Worm (Caenorhabditis elegans) whole organism, L2 larva: ENCODE results near the gene F22E5.9.
"Not testable (repeated sequence)": the region's sequence is repeated elsewhere in the genome, so short reads cannot be mapped to it uniquely, and the experiment has no call there.

Source experiments
- R02D3.7 ChIP-seq: fragments of 150-350 bp; optimal IDR thresholded peaks from 2 replicates; lab custom pipeline; 2014; ENCODE audit warnings: missing biosample characterization, missing genetic modification characterization
- Y55F3AM.14 ChIP-seq: fragments of 200-800 bp; sonication (Bioruptor generic); optimal IDR thresholded peaks from 2 replicates; lab custom pipeline; 2018; ENCODE audit warnings: mild to moderate bottlenecking, missing genetic modification characterization, missing compliant biosample characterization
- ZK546.5 ChIP-seq: sonication (generic microtip); optimal IDR thresholded peaks from 2 replicates; lab custom pipeline; 2017; ENCODE audit warnings: missing biosample characterization, missing genetic modification characterization
- alr-1 ChIP-seq: fragments of 150-350 bp; optimal IDR thresholded peaks from 2 replicates; lab custom pipeline; 2014; ENCODE audit warnings: missing biosample characterization, missing genetic modification characterization
- aly-2 ChIP-seq: fragments of 150-350 bp; optimal IDR thresholded peaks from 2 replicates; lab custom pipeline; 2014; ENCODE audit warnings: missing biosample characterization, missing genetic modification characterization
- ama-1 ChIP-seq: fragments of 150-350 bp; optimal IDR thresholded peaks from 2 replicates; lab custom pipeline; 2018; ENCODE audit warnings: inconsistent platforms
- blmp-1 ChIP-seq: sonication (generic microtip); optimal IDR thresholded peaks from 2 replicates; lab custom pipeline; 2017; ENCODE audit warnings: missing genetic modification characterization, mild to moderate bottlenecking, missing compliant biosample characterization, antibody characterized with exemption, moderate library complexity; ENCODE audit not compliant: insufficient read depth
- ceh-16 ChIP-seq: fragments of 150-350 bp; optimal IDR thresholded peaks from 2 replicates; lab custom pipeline; 2014; ENCODE audit warnings: missing biosample characterization, missing genetic modification characterization
- crh-2 ChIP-seq: sonication (generic microtip); optimal IDR thresholded peaks from 2 replicates; lab custom pipeline; 2017; ENCODE audit warnings: missing biosample characterization, missing genetic modification characterization
- dmd-4 ChIP-seq: sonication (generic microtip); optimal IDR thresholded peaks from 2 replicates; lab custom pipeline; 2017; ENCODE audit warnings: missing biosample characterization, missing genetic modification characterization
- elt-1 ChIP-seq: fragments of 150-350 bp; optimal IDR thresholded peaks from 2 replicates; lab custom pipeline; 2014; ENCODE audit warnings: missing biosample characterization, missing genetic modification characterization
- elt-3 ChIP-seq: sonication (generic microtip); optimal IDR thresholded peaks from 2 replicates; lab custom pipeline; 2017; ENCODE audit warnings: missing biosample characterization, missing genetic modification characterization
- fos-1 ChIP-seq: fragments of 150-350 bp; optimal IDR thresholded peaks from 2 replicates; lab custom pipeline; 2014; ENCODE audit warnings: missing biosample characterization, missing genetic modification characterization
- gmeb-1 ChIP-seq: fragments of 150-350 bp; optimal IDR thresholded peaks from 2 replicates; lab custom pipeline; 2014; ENCODE audit warnings: missing biosample characterization, missing genetic modification characterization
- lin-13 ChIP-seq: fragments of 150-350 bp; optimal IDR thresholded peaks from 2 replicates; lab custom pipeline; 2014; ENCODE audit warnings: missing biosample characterization, missing genetic modification reagents, missing genetic modification characterization
- lin-39 ChIP-seq: fragments of 150-350 bp; optimal IDR thresholded peaks from 2 replicates; lab custom pipeline; 2014; ENCODE audit warnings: missing biosample characterization, missing genetic modification reagents, missing genetic modification characterization
- mab-5 ChIP-seq: fragments of 150-350 bp; optimal IDR thresholded peaks from 2 replicates; lab custom pipeline; 2014; ENCODE audit warnings: missing biosample characterization, missing genetic modification characterization
- mbf-1 ChIP-seq: sonication (generic microtip); optimal IDR thresholded peaks from 2 replicates; lab custom pipeline; 2017; ENCODE audit warnings: missing biosample characterization, missing genetic modification characterization
- mdl-1 ChIP-seq, 2 experiments: fragments of 150-350 bp in 1 of 2; sonication (generic microtip) in 1 of 2; optimal IDR thresholded peaks; 2 replicates each; lab custom pipeline; 2017; ENCODE audit warnings: missing biosample characterization in 2 of 2, missing genetic modification characterization in 2 of 2
- nhr-10 ChIP-seq: sonication (generic microtip); optimal IDR thresholded peaks from 2 replicates; lab custom pipeline; 2017; ENCODE audit warnings: missing biosample characterization, missing genetic modification characterization
- nhr-11 ChIP-seq: fragments of 150-350 bp; optimal IDR thresholded peaks from 2 replicates; lab custom pipeline; 2014; ENCODE audit warnings: missing biosample characterization, missing genetic modification characterization
- nhr-21 ChIP-seq: fragments of 150-350 bp; optimal IDR thresholded peaks from 2 replicates; lab custom pipeline; 2014; ENCODE audit warnings: missing biosample characterization, missing genetic modification characterization
- nhr-23 ChIP-seq: fragments of 150-350 bp; optimal IDR thresholded peaks from 2 replicates; lab custom pipeline; 2014; ENCODE audit warnings: missing biosample characterization, missing genetic modification reagents, missing genetic modification characterization
- nhr-25 ChIP-seq: fragments of 150-350 bp; sonication (generic microtip); optimal IDR thresholded peaks from 3 replicates; lab custom pipeline; 2014; ENCODE audit warnings: missing biosample characterization, missing genetic modification characterization
- nhr-6 ChIP-seq: fragments of 150-350 bp; optimal IDR thresholded peaks from 2 replicates; lab custom pipeline; 2014; ENCODE audit warnings: missing biosample characterization, missing genetic modification characterization
- nhr-77 ChIP-seq: fragments of 150-350 bp; optimal IDR thresholded peaks from 2 replicates; lab custom pipeline; 2014; ENCODE audit warnings: missing biosample characterization, missing genetic modification characterization
- peb-1 ChIP-seq: fragments of 150-350 bp; optimal IDR thresholded peaks from 2 replicates; lab custom pipeline; 2014; ENCODE audit warnings: missing biosample characterization, missing genetic modification characterization
- skn-1 ChIP-seq: sonication (generic microtip); optimal IDR thresholded peaks from 2 replicates; lab custom pipeline; 2017; ENCODE audit warnings: missing biosample characterization, missing genetic modification characterization
- sma-9 ChIP-seq, 2 experiments: fragments of 150-350 bp in 1 of 2; sonication (generic microtip) in 1 of 2; optimal IDR thresholded peaks; 2 replicates each; lab custom pipeline; 2014 to 2016; ENCODE audit warnings: missing genetic modification characterization in 2 of 2, mild to moderate bottlenecking in 1 of 2, missing biosample characterization in 1 of 2, missing compliant biosample characterization in 1 of 2, missing genetic modification reagents in 1 of 2, moderate library complexity in 1 of 2
- snpc-4 ChIP-seq: fragments of 150-350 bp; optimal IDR thresholded peaks from 2 replicates; lab custom pipeline; 2014; ENCODE audit warnings: missing biosample characterization, missing genetic modification characterization
- unc-39 ChIP-seq: fragments of 150-350 bp; optimal IDR thresholded peaks from 2 replicates; lab custom pipeline; 2014; ENCODE audit warnings: missing biosample characterization, missing genetic modification characterization
- unc-55 ChIP-seq: fragments of 150-350 bp; sonication (generic microtip); optimal IDR thresholded peaks from 3 replicates; lab custom pipeline; 2014; ENCODE audit warnings: missing biosample characterization, missing genetic modification reagents, missing genetic modification characterization
- zag-1 ChIP-seq: fragments of 150-350 bp; optimal IDR thresholded peaks from 2 replicates; lab custom pipeline; 2014; ENCODE audit warnings: missing biosample characterization, missing genetic modification characterization
- ztf-1 ChIP-seq: fragments of 200-800 bp; sonication (Bioruptor generic); conservative IDR thresholded peaks from 2 replicates; pipeline ENCODE4 v1.3.6; 2022; ENCODE audit warnings: missing genetic modification characterization, missing compliant biosample characterization
- ztf-11 ChIP-seq: sonication (generic microtip); optimal IDR thresholded peaks from 2 replicates; lab custom pipeline; 2017; ENCODE audit warnings: missing biosample characterization, missing genetic modification characterization
- ztf-4 ChIP-seq: fragments of 150-350 bp; optimal IDR thresholded peaks from 2 replicates; lab custom pipeline; 2014; ENCODE audit warnings: missing biosample characterization, missing genetic modification characterization

F22E5.9 gene

ce11 chrII:2612278-2612677 lies 25.9 kb upstream of the F22E5.9 start, which contains the start of gene D2062.13:
Gene D2062.13, plus strand, starts transcription at chrII:2612578.
- TF ChIP-seq mbf-1 (tag; lab: Kevin White, UChicago); peb-1; dmd-4 (tag; lab: Kevin White, UChicago): not testable (repeated sequence)

DNA sequence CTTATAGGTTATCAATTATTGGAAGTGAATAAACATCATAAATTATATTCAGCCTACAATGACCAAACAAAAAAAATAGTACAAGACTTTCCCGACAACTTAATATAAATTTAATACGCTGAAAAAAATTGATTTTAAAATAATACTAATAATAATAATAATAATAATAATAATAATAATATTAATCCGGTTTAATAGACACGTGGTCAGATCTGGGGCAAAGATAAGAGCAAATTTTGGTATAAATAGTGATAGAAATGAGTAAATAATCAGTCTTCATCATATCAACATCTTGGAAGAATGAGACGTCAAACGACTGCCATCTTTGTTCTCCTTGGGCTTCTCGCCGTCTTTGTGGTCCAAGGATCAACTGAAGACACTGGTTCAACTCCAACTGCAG lies 21.6 kb upstream of the F22E5.9 start, which contains the start of gene msrp-5:
TSS of gene msrp-5 (plus strand) at position 301 of the 400 bp plus-strand sequence.
- not testable (repeated sequence) for TF ChIP-seq ztf-11 (tag; lab: Kevin White, UChicago); nhr-77; lin-13 (GFP tag; lab: Kevin White, UChicago)
- TF ChIP-seq, all 48 proteins: peak for 0; not testable (repeated sequence) for 48

- TF ChIP-seq skn-1, nhr-6, snpc-4 (tag; lab: Kevin White, UChicago): not testable (repeated sequence)
These were observed 19.0 kb upstream of the F22E5.9 start, which contains the start of gene msrp-6 for ce11 chrII:2619148-2619547. Gene msrp-6, plus strand, starts transcription at chrII:2619448.

DNA sequence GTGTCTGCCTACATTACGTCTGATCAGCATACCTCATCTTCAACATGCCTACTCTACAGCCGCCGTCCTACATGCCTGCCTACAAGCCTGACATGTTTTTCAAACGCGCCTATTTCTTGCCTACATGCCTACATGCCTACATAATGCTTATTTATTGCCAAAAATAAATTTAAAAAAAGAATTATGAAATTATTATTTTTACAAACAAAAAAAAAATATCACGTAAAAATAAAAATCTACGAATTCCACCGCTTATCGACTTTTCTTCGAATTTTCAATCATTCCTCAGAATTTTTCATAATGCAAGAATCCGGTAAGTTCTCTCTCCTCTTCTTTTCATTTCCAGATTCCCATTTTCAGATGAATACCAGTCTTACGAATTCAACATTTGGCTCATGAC lies 15.7 kb upstream of the F22E5.9 start, which contains the start of gene D2062.5:
TSS of gene D2062.5 (plus strand) at position 301 of the 400 bp plus-strand sequence.
- TF ChIP-seq unc-55 (GFP tag; lab: Kevin White, UChicago) (no peak), gmeb-1 (tag; lab: Kevin White, UChicago) (no peak), aly-2 (tag; lab: Kevin White, UChicago) (no peak), mab-5 (tag; lab: Kevin White, UChicago) (no peak), nhr-10 (tag; lab: Kevin White, UChicago) (no peak), dmd-4 (tag; lab: Kevin White, UChicago) (no peak), lin-39 (tag; lab: Kevin White, UChicago) (no peak), R02D3.7 (tag; lab: Kevin White, UChicago) (no peak), nhr-23 (tag; lab: Kevin White, UChicago) (no peak), peb-1 (no peak), sma-9 (GFP tag; optimal IDR thresholded peaks at IDR 0.05; lab: Kevin White, UChicago) (no peak), sma-9 (tag; optimal IDR thresholded peaks at IDR 0.05; lab: Kevin White, UChicago) (no peak), mbf-1 (tag; lab: Kevin White, UChicago) (no peak), ztf-1 (GFP tag; lab: Robert Waterston, UW) (no peak), zag-1 (no peak), nhr-21 (tag; lab: Kevin White, UChicago) (no peak), mdl-1 (tag; optimal IDR thresholded peaks at IDR 0.05; lab: Kevin White, UChicago) (no peak), ama-1 (lab: Kevin White, UChicago) (no peak), Y55F3AM.14 (GFP tag; lab: Kevin White, UChicago) (no peak), blmp-1 (tag; lab: Kevin White, UChicago) (no peak)

DNA sequence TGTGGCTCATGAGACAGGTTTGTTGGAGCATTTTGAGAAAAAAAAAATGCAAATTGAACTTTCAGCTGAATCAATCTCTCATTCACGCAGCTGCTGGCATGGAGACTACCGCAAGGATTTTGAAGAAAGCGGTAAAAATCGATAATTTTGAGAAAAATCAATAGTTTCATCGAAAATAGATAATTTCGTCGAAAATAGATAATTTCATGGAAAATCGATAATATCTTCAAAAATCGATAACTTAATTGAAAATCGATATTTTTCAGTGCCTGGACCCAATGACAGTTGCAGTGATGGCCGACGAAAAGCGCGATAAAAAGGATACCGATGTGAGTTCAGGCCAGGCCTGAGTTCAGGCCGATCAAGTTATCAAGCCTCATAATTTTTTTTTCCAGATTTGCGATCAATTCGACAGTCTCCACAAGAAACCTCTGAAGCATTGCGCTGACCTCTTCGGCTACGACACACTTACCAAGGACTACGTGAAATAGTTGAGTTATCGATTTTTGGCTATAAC lies 15.2 kb upstream of the F22E5.9 start, which contains the start of gene D2062.4:
TSS of gene D2062.4 (plus strand) at position 467 of the 517 bp plus-strand sequence.
- TF ChIP-seq unc-55 (GFP tag; lab: Kevin White, UChicago); gmeb-1 (tag; lab: Kevin White, UChicago); unc-39 (tag; lab: Kevin White, UChicago): not testable (repeated sequence)

ce11 chrII:2624792-2625191 lies 13.4 kb upstream of the F22E5.9 start, which contains the start of gene lgc-28:
Gene lgc-28, plus strand, starts transcription at chrII:2625092.
- TF ChIP-seq unc-39 (tag; lab: Kevin White, UChicago) (no peak), nhr-6 (tag; lab: Kevin White, UChicago) (no peak), dmd-4 (tag; lab: Kevin White, UChicago) (no peak), blmp-1 (tag; lab: Kevin White, UChicago) (no peak), nhr-11 (tag; lab: Kevin White, UChicago) (no peak), ZK546.5 (tag; lab: Kevin White, UChicago) (no peak), crh-2 (tag; lab: Kevin White, UChicago) (no peak), elt-3 (tag; lab: Kevin White, UChicago) (no peak), alr-1 (no peak), ztf-4 (no peak), nhr-23 (tag; lab: Kevin White, UChicago) (no peak), fos-1 (no peak), nhr-77 (no peak), ama-1 (lab: Kevin White, UChicago) (no peak), nhr-25 (no peak), ztf-11 (tag; lab: Kevin White, UChicago) (no peak), lin-39 (tag; lab: Kevin White, UChicago) (no peak), elt-1 (tag; lab: Kevin White, UChicago) (no peak), ceh-16 (no peak)
